Worm (Caenorhabditis elegans) whole organism, dauer: ENCODE data around the gene F14H3.6.
"Not testable (repeated sequence)": the region's sequence is repeated elsewhere in the genome, so short reads cannot be mapped to it uniquely, and the experiment has no call there.

Source experiments
- unc-62 ChIP-seq: sonication (generic microtip); optimal IDR thresholded peaks from 2 replicates; lab custom pipeline; 2017; ENCODE audit warnings: missing biosample characterization, missing genetic modification reagents, missing genetic modification characterization

F14H3.6 gene

DNA sequence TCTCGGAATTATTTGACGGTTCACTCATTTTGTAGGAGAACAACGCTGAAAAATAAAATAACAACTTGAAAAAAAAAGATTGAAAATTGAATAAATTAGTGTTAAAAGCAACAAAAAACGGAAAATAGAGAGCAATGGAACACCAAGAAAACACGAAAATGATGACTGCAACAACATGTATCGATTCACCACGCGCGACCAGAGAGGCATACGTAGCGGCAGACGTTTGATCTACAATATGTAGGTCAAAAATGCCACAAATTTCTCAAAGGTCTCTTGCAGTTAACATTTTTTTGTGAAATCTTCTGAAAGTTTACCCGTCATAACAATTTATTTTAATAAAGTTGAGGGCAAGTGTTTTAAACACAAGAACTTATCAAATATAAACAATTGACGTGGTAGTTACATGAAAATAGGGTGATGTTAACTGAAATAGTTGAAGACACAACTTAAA, 1.7 kb downstream of the F14H3.6 start, which contains the start of gene F14H3.5:
TSS of gene F14H3.5 (minus strand) at position 51 of the 454 bp plus-strand sequence.
- TF ChIP-seq unc-62: no peak

- no peak for TF ChIP-seq unc-62
These were observed 3.7 kb downstream of the F14H3.6 start, which contains the start of gene F14H3.4 for ce11 chrV:16055031-16055430. Gene F14H3.4, minus strand, starts transcription at chrV:16055072.

- TF ChIP-seq unc-62: no peak
These were observed 5.3 kb downstream of the F14H3.6 start, which contains the start of gene F14H3.3 for ce11 chrV:16053373-16053772. Gene F14H3.3, minus strand, starts transcription at chrV:16053473.

DNA sequence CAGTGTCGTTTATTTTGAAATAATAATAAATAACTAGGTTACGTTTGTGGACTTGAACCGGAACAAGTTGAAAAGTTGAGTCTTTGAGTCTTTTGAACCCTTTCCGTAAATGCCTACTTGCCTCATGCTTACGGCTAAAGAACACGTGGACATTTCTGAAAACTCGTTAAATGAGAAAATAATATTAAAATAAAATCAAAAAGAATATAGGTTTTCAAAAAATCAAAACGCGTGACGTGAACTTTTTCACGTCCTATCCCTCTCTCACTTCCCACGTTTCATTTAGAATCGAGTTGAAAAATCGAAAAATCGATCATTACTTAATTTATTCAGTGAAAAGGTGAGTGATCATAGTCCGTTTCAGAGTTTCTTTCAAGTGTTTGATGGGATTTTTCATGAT, 9.5 kb downstream of the F14H3.6 start, which contains the start of gene best-12:
TSS of gene best-12 (plus strand) at position 301 of the 400 bp plus-strand sequence.
- TF ChIP-seq unc-62: no peak

ce11 chrV:16047508-16047907, 11.2 kb downstream of the F14H3.6 start, which contains the start of gene str-198:
Gene str-198, plus strand, starts transcription at chrV:16047808.
- TF ChIP-seq unc-62: no peak

- TF ChIP-seq unc-62: no peak
These were observed 11.6 kb downstream of the F14H3.6 start for ce11 chrV:16047052-16047451.

ce11 chrV:16046573-16046972, 12.1 kb downstream of the F14H3.6 start, which contains the start of gene ZK285.2:
Gene ZK285.2, plus strand, starts transcription at chrV:16046873.
- no peak for TF ChIP-seq unc-62

DNA sequence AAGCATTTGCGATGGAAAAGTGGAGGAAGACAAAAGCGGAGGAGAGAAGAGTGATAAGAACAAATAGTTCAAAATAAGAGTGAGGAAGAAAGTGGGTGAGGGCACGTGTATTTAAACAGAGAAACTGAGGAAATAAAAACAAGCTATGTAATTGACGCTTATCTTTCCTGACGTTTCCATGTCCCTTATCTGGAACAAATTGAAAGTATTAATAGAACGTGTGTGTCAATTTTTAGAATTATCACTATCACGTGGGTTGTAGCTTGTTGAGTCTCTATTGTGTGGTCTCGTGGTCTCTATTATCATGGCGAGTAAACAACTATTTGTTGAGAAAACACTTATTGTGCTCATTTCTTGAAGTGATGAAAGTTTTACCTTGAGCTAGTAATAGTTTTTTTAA, 12.9 kb downstream of the F14H3.6 start, which contains the start of gene T10C6.15:
TSS of gene T10C6.15 (minus strand) at position 104 of the 400 bp plus-strand sequence.
- no peak for TF ChIP-seq unc-62

DNA sequence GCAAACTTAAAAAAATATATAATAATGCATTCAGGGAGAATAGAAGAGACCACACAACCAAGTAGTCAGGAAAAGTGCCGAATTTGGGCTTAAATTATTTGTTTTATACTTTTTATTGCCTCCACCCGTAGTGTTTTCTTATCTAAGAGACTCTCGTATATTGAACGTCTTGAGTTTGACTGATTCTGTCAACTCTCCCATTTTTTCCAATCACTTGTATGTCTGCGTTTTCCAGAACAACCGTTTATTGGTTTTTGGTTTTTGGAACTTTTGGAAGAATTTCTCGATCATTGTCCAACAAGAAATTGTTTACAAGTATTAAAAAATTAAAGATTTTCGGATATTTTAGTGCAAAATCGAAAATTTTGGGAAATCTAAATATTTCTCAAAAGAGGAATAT, 15.0 kb downstream of the F14H3.6 start:
- no peak for TF ChIP-seq unc-62

- no peak for TF ChIP-seq unc-62
These were observed 16.0 kb downstream of the F14H3.6 start for ce11 chrV:16042743-16043014.

DNA sequence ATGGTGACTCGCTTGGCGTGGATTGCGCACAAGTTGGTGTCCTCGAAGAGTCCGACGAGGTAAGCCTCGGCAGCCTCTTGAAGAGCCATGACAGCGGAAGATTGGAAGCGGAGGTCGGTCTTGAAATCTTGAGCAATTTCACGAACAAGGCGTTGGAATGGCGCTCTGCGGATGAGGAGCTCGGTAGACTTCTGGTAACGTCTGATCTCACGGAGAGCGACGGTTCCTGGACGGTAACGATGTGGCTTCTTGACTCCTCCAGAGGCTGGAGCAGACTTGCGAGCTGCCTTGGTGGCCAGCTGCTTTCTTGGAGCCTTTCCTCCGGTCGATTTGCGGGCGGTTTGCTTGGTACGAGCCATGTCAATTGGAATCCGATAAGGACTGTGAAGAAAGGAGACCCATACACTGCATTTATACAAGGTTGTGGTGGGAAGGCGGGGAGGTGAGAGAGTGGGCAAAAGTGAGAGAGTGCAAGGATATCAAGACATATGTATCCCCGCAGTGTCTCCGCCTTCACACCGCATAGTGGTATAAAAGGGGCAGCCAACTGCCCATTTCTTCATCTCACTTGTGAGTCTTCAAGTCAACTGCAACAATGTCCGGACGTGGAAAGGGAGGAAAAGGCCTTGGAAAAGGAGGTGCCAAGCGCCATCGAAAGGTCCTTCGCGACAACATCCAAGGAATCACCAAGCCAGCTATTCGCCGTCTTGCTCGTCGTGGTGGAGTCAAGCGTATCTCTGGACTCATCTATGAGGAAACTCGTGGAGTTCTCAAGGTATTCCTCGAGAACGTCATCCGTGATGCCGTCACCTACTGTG, 16.6 kb downstream of the F14H3.6 start, which contains the start of the genes his-2 and his-1:
TSS of gene his-2 (minus strand) at position 359 of the 818 bp plus-strand sequence.
TSS of gene his-1 (plus strand) at position 596 of the 818 bp plus-strand sequence.
- not testable (repeated sequence) for TF ChIP-seq unc-62

- no peak for TF ChIP-seq unc-62
These were observed 17.3 kb downstream of the F14H3.6 start for ce11 chrV:16041412-16041811.

DNA sequence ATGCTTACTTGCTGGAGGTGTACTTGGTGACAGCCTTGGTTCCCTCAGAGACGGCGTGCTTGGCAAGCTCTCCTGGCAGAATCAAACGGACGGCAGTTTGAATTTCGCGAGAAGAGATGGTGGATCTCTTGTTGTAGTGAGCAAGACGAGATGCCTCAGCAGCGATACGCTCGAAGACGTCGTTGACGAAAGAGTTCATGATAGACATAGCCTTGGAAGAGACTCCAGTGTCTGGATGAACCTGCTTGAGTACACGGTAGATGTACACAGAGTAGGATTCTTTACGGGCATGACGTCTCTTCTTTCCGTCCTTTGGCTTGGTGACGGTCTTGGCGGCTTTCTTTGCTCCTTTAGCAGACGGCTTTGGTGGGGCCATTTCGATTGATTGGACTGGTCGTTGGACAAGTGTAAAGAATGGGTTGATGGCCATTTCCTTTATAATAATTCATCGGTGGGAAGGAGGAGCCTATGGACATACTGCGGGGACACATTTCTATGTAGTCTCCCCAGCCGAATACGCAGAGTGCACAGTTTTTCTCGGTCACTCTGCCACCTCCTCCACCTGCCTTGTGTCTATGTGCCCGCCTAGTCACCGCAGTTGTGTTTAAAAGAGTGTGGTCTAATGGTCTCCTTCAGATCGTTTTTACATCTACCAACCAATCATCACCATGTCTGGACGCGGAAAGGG, 18.4 kb downstream of the F14H3.6 start, which contains the start of the genes his-4 and his-3:
TSS of gene his-4 (minus strand) at position 376 of the 688 bp plus-strand sequence.
TSS of gene his-3 (plus strand) at position 669 of the 688 bp plus-strand sequence.
- not testable (repeated sequence) for TF ChIP-seq unc-62

DNA sequence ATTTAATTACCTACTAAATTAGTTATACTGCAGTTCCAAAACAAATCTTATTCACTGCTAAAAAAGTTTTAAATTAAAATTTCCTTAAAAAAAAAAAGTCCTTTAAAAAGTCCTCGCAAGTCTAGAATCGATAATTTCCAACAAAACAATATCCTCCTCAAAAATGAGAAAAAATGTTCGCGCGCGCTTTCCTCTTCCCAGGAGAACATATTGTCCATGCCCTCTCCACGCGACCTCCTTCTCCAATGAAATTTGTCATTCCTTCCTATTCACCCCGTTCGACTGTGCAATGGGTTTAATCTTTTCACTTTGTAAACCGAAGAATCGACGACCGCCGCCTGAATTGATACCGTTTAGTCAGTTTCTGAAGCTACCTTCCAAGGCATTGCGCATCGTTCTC, 22.5 kb downstream of the F14H3.6 start, which contains the start of gene T10C6.10:
TSS of gene T10C6.10 (plus strand) at position 248 of the 400 bp plus-strand sequence.
- no peak for TF ChIP-seq unc-62

- no peak for TF ChIP-seq unc-62
These were observed 25.2 kb downstream of the F14H3.6 start for ce11 chrV:16033491-16033890.

DNA sequence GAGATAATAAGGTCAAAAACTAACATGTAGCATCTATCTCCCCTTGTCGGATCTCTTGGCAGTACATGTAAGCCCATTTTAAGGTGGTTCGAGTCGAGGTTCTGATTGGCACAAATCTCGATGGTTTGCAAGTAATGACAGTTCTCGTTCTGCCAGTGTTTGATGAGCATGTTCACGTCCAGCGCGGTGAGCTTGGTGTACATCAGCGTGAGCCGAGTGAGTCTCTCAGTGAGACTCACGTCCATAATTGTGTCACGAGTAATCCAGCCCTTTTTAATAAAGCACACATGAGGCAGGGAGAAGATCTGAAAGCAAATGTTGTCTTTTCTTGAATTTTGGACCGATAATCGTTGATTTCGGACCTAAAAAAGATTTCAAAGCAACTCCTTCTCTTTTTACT, 25.9 kb downstream of the F14H3.6 start, which contains the start of gene T10C6.16:
TSS of gene T10C6.16 (minus strand) at position 245 of the 400 bp plus-strand sequence.
- TF ChIP-seq unc-62: no peak

- TF ChIP-seq unc-62: no peak
These were observed 27.1 kb downstream of the F14H3.6 start, which contains the start of gene T10C6.7 for ce11 chrV:16031571-16031970. Gene T10C6.7, minus strand, starts transcription at chrV:16031713.
